Worm (Caenorhabditis elegans) whole organism, young adult: ENCODE measurements around the gene set-24.
A peak's percentile ranks its signal among the peaks of the same experiment; 100 is the strongest.

Source experiments
- B0261.1 ChIP-seq: sonication (generic microtip); optimal IDR thresholded peaks from 2 replicates; lab custom pipeline; 2016; ENCODE audit warnings: mild to moderate bottlenecking, missing genetic modification characterization, moderate library complexity, missing compliant biosample characterization
- B0336.3 ChIP-seq: fragments of 200-800 bp; sonication (Bioruptor generic); IDR thresholded peaks from 2 replicates; pipeline ENCODE4 v1.3.6; 2022; ENCODE audit warnings: missing genetic modification characterization, missing compliant biosample characterization
- C06A6.2 ChIP-seq: fragments of 200-800 bp; sonication (Bioruptor generic); conservative IDR thresholded peaks from 2 replicates; pipeline ENCODE4 v1.3.6; 2022; ENCODE audit warnings: missing genetic modification characterization, missing compliant biosample characterization
- F10E7.11 ChIP-seq: sonication (generic microtip); optimal IDR thresholded peaks from 2 replicates; lab custom pipeline; 2017; ENCODE audit warnings: mild to moderate bottlenecking, missing genetic modification characterization, moderate library complexity, missing compliant biosample characterization
- F22D6.2 ChIP-seq: sonication (generic microtip); optimal IDR thresholded peaks from 2 replicates; lab custom pipeline; 2016; ENCODE audit warnings: mild to moderate bottlenecking, missing genetic modification characterization, missing compliant biosample characterization
- F33H1.4 ChIP-seq: fragments of 200-800 bp; sonication (Bioruptor generic); IDR thresholded peaks from 2 replicates; pipeline ENCODE4 v1.3.6; 2022; ENCODE audit warnings: missing genetic modification reagents, missing genetic modification characterization, missing compliant biosample characterization
- F57A8.1 ChIP-seq: fragments of 200-800 bp; sonication (Bioruptor generic); optimal IDR thresholded peaks from 2 replicates; lab custom pipeline; 2018; ENCODE audit warnings: mild to moderate bottlenecking, missing genetic modification characterization, moderate library complexity, missing compliant biosample characterization
- T07F8.4 ChIP-seq: sonication (generic microtip); optimal IDR thresholded peaks from 2 replicates; lab custom pipeline; 2016; ENCODE audit warnings: mild to moderate bottlenecking, missing genetic modification characterization, moderate library complexity, missing compliant biosample characterization
- T26A5.8 ChIP-seq: sonication (generic microtip); optimal IDR thresholded peaks from 2 replicates; lab custom pipeline; 2016; ENCODE audit warnings: missing genetic modification characterization, missing compliant biosample characterization
- Y53G8AR.9 ChIP-seq: fragments of 200-800 bp; sonication (Bioruptor generic); conservative IDR thresholded peaks from 2 replicates; pipeline ENCODE4 v1.3.6; 2022; ENCODE audit warnings: missing genetic modification reagents, missing genetic modification characterization, missing compliant biosample characterization
- Y95B8A.8 ChIP-seq: fragments of 200-800 bp; sonication (Bioruptor generic); IDR thresholded peaks from 2 replicates; pipeline ENCODE4 v1.3.6; 2022; ENCODE audit warnings: missing genetic modification reagents, missing genetic modification characterization, missing compliant biosample characterization
- akir-1 ChIP-seq: fragments of 200-800 bp; sonication (Bioruptor generic); optimal IDR thresholded peaks from 2 replicates; lab custom pipeline; 2018; ENCODE audit warnings: mild to moderate bottlenecking, missing genetic modification characterization, moderate library complexity, missing compliant biosample characterization
- aptf-3 ChIP-seq: fragments of 200-800 bp; sonication (Bioruptor generic); IDR thresholded peaks from 2 replicates; pipeline ENCODE4 v1.3.6; 2022; ENCODE audit warnings: missing genetic modification characterization, missing compliant biosample characterization
- attf-3 ChIP-seq: fragments of 200-800 bp; sonication (Bioruptor generic); conservative IDR thresholded peaks from 2 replicates; pipeline ENCODE4 v1.3.6; 2022; ENCODE audit warnings: missing genetic modification reagents, missing genetic modification characterization, missing compliant biosample characterization
- attf-5 ChIP-seq: fragments of 200-800 bp; sonication (Bioruptor generic); optimal IDR thresholded peaks from 2 replicates; lab custom pipeline; 2018; ENCODE audit warnings: mild to moderate bottlenecking, missing genetic modification characterization, missing compliant biosample characterization
- bed-2 ChIP-seq: fragments of 200-800 bp; sonication (Bioruptor generic); IDR thresholded peaks from 2 replicates; pipeline ENCODE4 v1.3.6; 2022; ENCODE audit warnings: missing genetic modification reagents, missing genetic modification characterization, missing compliant biosample characterization
- ccch-3 ChIP-seq: fragments of 200-800 bp; sonication (Bioruptor generic); optimal IDR thresholded peaks from 2 replicates; lab custom pipeline; 2018; ENCODE audit warnings: mild to moderate bottlenecking, missing genetic modification characterization, missing compliant biosample characterization
- chd-7 ChIP-seq: sonication (generic microtip); optimal IDR thresholded peaks from 2 replicates; lab custom pipeline; 2016; ENCODE audit warnings: mild to moderate bottlenecking, missing genetic modification characterization, moderate library complexity, missing compliant biosample characterization
- egrh-3 ChIP-seq: fragments of 200-800 bp; sonication (Bioruptor generic); IDR thresholded peaks from 2 replicates; pipeline ENCODE4 v1.3.6; 2022; ENCODE audit warnings: missing genetic modification reagents, missing genetic modification characterization, missing compliant biosample characterization
- ekl-4 ChIP-seq: fragments of 200-800 bp; sonication (Bioruptor generic); IDR thresholded peaks from 2 replicates; pipeline ENCODE4 v1.3.6; 2022; ENCODE audit warnings: missing genetic modification reagents, missing genetic modification characterization, missing compliant biosample characterization
- gei-17 ChIP-seq: fragments of 200-800 bp; sonication (Bioruptor generic); optimal IDR thresholded peaks from 2 replicates; lab custom pipeline; 2018; ENCODE audit warnings: mild to moderate bottlenecking, missing genetic modification characterization, missing compliant biosample characterization
- him-1 ChIP-seq: sonication (generic microtip); optimal IDR thresholded peaks from 2 replicates; lab custom pipeline; 2016; ENCODE audit warnings: missing genotype, missing genetic modification reagents, missing genetic modification characterization, missing compliant biosample characterization
- hlh-26 ChIP-seq: fragments of 200-800 bp; sonication (Bioruptor generic); conservative IDR thresholded peaks from 2 replicates; pipeline ENCODE4 v1.3.6; 2022; ENCODE audit warnings: missing genetic modification reagents, missing genetic modification characterization, missing compliant biosample characterization
- hrde-1 ChIP-seq: sonication (generic microtip); optimal IDR thresholded peaks from 2 replicates; lab custom pipeline; 2016; ENCODE audit warnings: missing genetic modification characterization, mild to moderate bottlenecking, missing compliant biosample characterization, moderate library complexity, missing genotype, missing genetic modification reagents, borderline replicate concordance
- lag-1 ChIP-seq: fragments of 200-800 bp; sonication (Bioruptor generic); IDR thresholded peaks from 2 replicates; pipeline ENCODE4 v1.3.6; 2022; ENCODE audit warnings: missing genetic modification reagents, missing genetic modification characterization, missing compliant biosample characterization
- lsl-1 ChIP-seq: fragments of 200-800 bp; sonication (Bioruptor generic); optimal IDR thresholded peaks from 2 replicates; lab custom pipeline; 2018; ENCODE audit warnings: mild to moderate bottlenecking, missing genetic modification characterization, moderate library complexity, missing compliant biosample characterization
- lsy-27 ChIP-seq: sonication (generic microtip); optimal IDR thresholded peaks from 2 replicates; lab custom pipeline; 2017; ENCODE audit warnings: missing genetic modification characterization, mild to moderate bottlenecking, missing compliant biosample characterization, antibody characterized with exemption, missing genotype, borderline replicate concordance; ENCODE audit not compliant: insufficient read depth
- nhr-120 ChIP-seq: fragments of 200-800 bp; sonication (Bioruptor generic); IDR thresholded peaks from 2 replicates; pipeline ENCODE4 v1.3.6; 2022; ENCODE audit warnings: missing genetic modification characterization, missing compliant biosample characterization
- nhr-179 ChIP-seq: sonication (generic microtip); optimal IDR thresholded peaks from 2 replicates; lab custom pipeline; 2016; ENCODE audit warnings: mild to moderate bottlenecking, missing genetic modification characterization, missing compliant biosample characterization
- nhr-80 ChIP-seq: sonication (generic microtip); optimal IDR thresholded peaks from 2 replicates; lab custom pipeline; 2016; ENCODE audit warnings: missing genetic modification characterization, missing compliant biosample characterization
- nhr-90 ChIP-seq: sonication (generic microtip); optimal IDR thresholded peaks from 2 replicates; lab custom pipeline; 2016; ENCODE audit warnings: missing genotype, mild to moderate bottlenecking, missing genetic modification characterization, missing compliant biosample characterization
- rcor-1 ChIP-seq: fragments of 200-800 bp; sonication (Bioruptor generic); IDR thresholded peaks from 2 replicates; pipeline ENCODE4 v1.3.6; 2022; ENCODE audit warnings: missing genetic modification reagents, missing genetic modification characterization, missing compliant biosample characterization
- snpc-3.4 ChIP-seq: sonication (generic microtip); optimal IDR thresholded peaks from 2 replicates; lab custom pipeline; 2017; ENCODE audit warnings: missing genetic modification characterization, mild to moderate bottlenecking, missing compliant biosample characterization, antibody characterized with exemption, moderate library complexity, missing genotype, missing genetic modification reagents
- unc-130 ChIP-seq: sonication (generic microtip); optimal IDR thresholded peaks from 2 replicates; lab custom pipeline; 2016; ENCODE audit warnings: missing genetic modification reagents, missing genetic modification characterization, missing compliant biosample characterization
- zfh-2 ChIP-seq: fragments of 200-800 bp; sonication (Bioruptor generic); conservative IDR thresholded peaks from 2 replicates; pipeline ENCODE4 v1.3.6; 2022; ENCODE audit warnings: missing genetic modification reagents, missing genetic modification characterization, missing compliant biosample characterization
- zim-3 ChIP-seq: sonication (generic microtip); optimal IDR thresholded peaks from 2 replicates; lab custom pipeline; 2017; ENCODE audit warnings: mild to moderate bottlenecking, missing genetic modification characterization, moderate library complexity, missing compliant biosample characterization
- ztf-18 ChIP-seq: sonication (generic microtip); optimal IDR thresholded peaks from 2 replicates; lab custom pipeline; 2016; ENCODE audit warnings: missing genotype, mild to moderate bottlenecking, missing genetic modification characterization, missing compliant biosample characterization
- ztf-22 ChIP-seq: fragments of 200-800 bp; sonication (Bioruptor generic); optimal IDR thresholded peaks from 2 replicates; lab custom pipeline; 2018; ENCODE audit warnings: mild to moderate bottlenecking, missing genetic modification characterization, moderate library complexity, missing compliant biosample characterization
- ztf-28 ChIP-seq: fragments of 200-800 bp; sonication (Bioruptor generic); IDR thresholded peaks from 2 replicates; pipeline ENCODE4 v1.3.6; 2022; ENCODE audit warnings: missing genetic modification reagents, missing genetic modification characterization, missing compliant biosample characterization
- ztf-3 ChIP-seq: fragments of 200-800 bp; sonication (Bioruptor generic); optimal IDR thresholded peaks from 2 replicates; lab custom pipeline; 2018; ENCODE audit warnings: mild to moderate bottlenecking, missing genetic modification characterization, missing compliant biosample characterization

set-24 gene

ce11 chrII:12130868-12131267 lies at the start of gene set-24:
set-24 (minus strand) TSS chrII:12130968.
- TF ChIP-seq lsl-1 (GFP tag; lab: Kevin White, UChicago) (peak; percentile 8), hlh-26 (GFP tag; lab: Robert Waterston, UW) (no peak), ekl-4 (GFP tag; lab: Robert Waterston, UW) (no peak)

ce11 chrII:12176521-12176920 lies 45.8 kb upstream of the set-24 start:
- TF ChIP-seq rcor-1 (GFP tag; lab: Robert Waterston, UW) (no peak), him-1 (peak; percentile 70), ccch-3 (GFP tag; lab: Kevin White, UChicago) (no peak), nhr-80 (tag; lab: Kevin White, UChicago) (no peak), bed-2 (GFP tag; lab: Robert Waterston, UW) (no peak), lag-1 (GFP tag; lab: Robert Waterston, UW) (no peak)

ce11 chrII:12175398-12175797 lies 44.6 kb upstream of the set-24 start:
- no peak for TF ChIP-seq nhr-120
- peak; percentile 93 for TF ChIP-seq zfh-2 (GFP tag; lab: Robert Waterston, UW)
- no peak for TF ChIP-seq Y95B8A.8 (GFP tag; lab: Robert Waterston, UW)
- TF ChIP-seq egrh-3 (GFP tag; lab: Robert Waterston, UW), result peak; percentile 91

- no peak for TF ChIP-seq chd-7 (tag; lab: Kevin White, UChicago)
- TF ChIP-seq Y53G8AR.9 (GFP tag; lab: Robert Waterston, UW), result no peak
- no peak for TF ChIP-seq attf-3
- TF ChIP-seq nhr-179 (tag; lab: Kevin White, UChicago), result no peak
- TF ChIP-seq F57A8.1 (GFP tag; lab: Kevin White, UChicago), result no peak
- no peak for TF ChIP-seq gei-17
- no peak for TF ChIP-seq T07F8.4 (tag; lab: Kevin White, UChicago)
- TF ChIP-seq F33H1.4 (GFP tag; lab: Robert Waterston, UW), result no peak
- no peak for TF ChIP-seq B0261.1
- no peak for TF ChIP-seq hlh-26 (GFP tag; lab: Robert Waterston, UW)
- TF ChIP-seq B0336.3 (GFP tag; lab: Robert Waterston, UW), result no peak
- no peak for TF ChIP-seq ztf-22 (GFP tag; lab: Kevin White, UChicago)
- TF ChIP-seq unc-130 (GFP tag; lab: Kevin White, UChicago), result no peak
- TF ChIP-seq attf-5 (GFP tag; lab: Kevin White, UChicago), result no peak
Observed at ce11 chrII:12172273-12172672, 41.5 kb upstream of the set-24 start, which contains the start of gene rol-1. rol-1 (plus strand) TSS chrII:12172573.

ce11 chrII:12169487-12170128 lies 38.8 kb upstream of the set-24 start:
- TF ChIP-seq snpc-3.4 (tag; lab: Kevin White, UChicago), result no peak
- TF ChIP-seq chd-7 (tag; lab: Kevin White, UChicago), result no peak
- no peak for TF ChIP-seq nhr-90 (tag; lab: Kevin White, UChicago)
- no peak for TF ChIP-seq ztf-3 (GFP tag; lab: Kevin White, UChicago)
- no peak for TF ChIP-seq aptf-3 (GFP tag; lab: Robert Waterston, UW)
- TF ChIP-seq F22D6.2 (tag; lab: Kevin White, UChicago), result no peak
- TF ChIP-seq egrh-3 (GFP tag; lab: Robert Waterston, UW), result no peak
- TF ChIP-seq ztf-28 (GFP tag; lab: Robert Waterston, UW), result no peak
- TF ChIP-seq zim-3 (tag; lab: Kevin White, UChicago), result no peak
- no peak for TF ChIP-seq hlh-26 (GFP tag; lab: Robert Waterston, UW)
- no peak for TF ChIP-seq C06A6.2
- no peak for TF ChIP-seq F10E7.11 (tag; lab: Kevin White, UChicago)
- no peak for TF ChIP-seq lsy-27
- no peak for TF ChIP-seq T26A5.8 (tag; lab: Kevin White, UChicago)
- no peak for TF ChIP-seq ekl-4 (GFP tag; lab: Robert Waterston, UW)
- TF ChIP-seq hrde-1 (tag; lab: Kevin White, UChicago), result no peak
- no peak for TF ChIP-seq ztf-18 (tag; lab: Kevin White, UChicago)
- no peak for TF ChIP-seq akir-1 (GFP tag; lab: Kevin White, UChicago)
- TF ChIP-seq, all 124 proteins: peak for 0
